Fruit fly (Drosophila melanogaster): ENCODE measurements around the gene H2.0.
A peak's percentile ranks its signal among the peaks of the same experiment; 100 is the strongest.

The H2.0 gene

dm6 chr2L:5979055-5979399 lies 40.2 kb downstream of the H2.0 start:
- TF ChIP-seq Ets98B (GFP tag; IDR thresholded peaks at IDR 0.05) (no peak), CG4496 (GFP tag; IDR thresholded peaks at IDR 0.05) (no peak), rn (GFP tag; IDR thresholded peaks at IDR 0.05) (no peak), CG15710 (tag; optimal IDR thresholded peaks at IDR 0.05) (no peak), CG34367 (tag; optimal IDR thresholded peaks at IDR 0.05) (no peak), gl (tag; optimal IDR thresholded peaks at IDR 0.05) (no peak), CG13204 (GFP tag; optimal IDR thresholded peaks at IDR 0.05) (no peak), Snoo (tag; optimal IDR thresholded peaks at IDR 0.05) (no peak), CG9948 (tag; optimal IDR thresholded peaks at IDR 0.05) (no peak)

- no peak for TF ChIP-seq CG9948 (tag; optimal IDR thresholded peaks at IDR 0.05)
- no peak for TF ChIP-seq CG32121 (GFP tag; IDR thresholded peaks at IDR 0.05)
- peak; percentile 68 for TF ChIP-seq CG13204 (GFP tag; optimal IDR thresholded peaks at IDR 0.05)
- TF ChIP-seq Pif1B (GFP tag; optimal IDR thresholded peaks at IDR 0.05): peak; percentile 34
- TF ChIP-seq CG8159 (tag; optimal IDR thresholded peaks at IDR 0.05): no peak
- no peak for TF ChIP-seq Pif1A (GFP tag; optimal IDR thresholded peaks at IDR 0.05)
- peak; percentile 7 for TF ChIP-seq Snoo (tag; optimal IDR thresholded peaks at IDR 0.05)
- TF ChIP-seq CG34367 (tag; optimal IDR thresholded peaks at IDR 0.05): no peak
- no peak for TF ChIP-seq CG12605 (GFP tag; IDR thresholded peaks at IDR 0.05)
- no peak for TF ChIP-seq CG10348 (GFP tag; IDR thresholded peaks at IDR 0.05)
- no peak for TF ChIP-seq fd96Ca (GFP tag; IDR thresholded peaks at IDR 0.05)
- no peak for TF ChIP-seq D1 (tag; optimal IDR thresholded peaks at IDR 0.05)
- no peak for TF ChIP-seq CG8301 (tag; optimal IDR thresholded peaks at IDR 0.05)
- no peak for TF ChIP-seq Ets98B (GFP tag; IDR thresholded peaks at IDR 0.05)
- peak; percentile 5 for TF ChIP-seq CG15710 (tag; optimal IDR thresholded peaks at IDR 0.05)
- TF ChIP-seq CG14655 (GFP tag; optimal IDR thresholded peaks at IDR 0.05): no peak
- peak; percentile 45 for TF ChIP-seq EcR (GFP tag; optimal IDR thresholded peaks at IDR 0.05)
These were observed 40.7 kb downstream of the H2.0 start for dm6 chr2L:5978333-5979054.

dm6 chr2L:5977729-5978078 lies 41.5 kb downstream of the H2.0 start:
- TF ChIP-seq Ets98B (GFP tag; IDR thresholded peaks at IDR 0.05) (no peak), CG4496 (GFP tag; IDR thresholded peaks at IDR 0.05) (no peak), CG9948 (tag; optimal IDR thresholded peaks at IDR 0.05) (no peak), CG8159 (tag; optimal IDR thresholded peaks at IDR 0.05) (no peak), CG17806 (tag; optimal IDR thresholded peaks at IDR 0.05) (no peak), CG34367 (tag; optimal IDR thresholded peaks at IDR 0.05) (no peak), CG32121 (GFP tag; IDR thresholded peaks at IDR 0.05) (no peak), CG15710 (tag; optimal IDR thresholded peaks at IDR 0.05) (no peak), CG10348 (GFP tag; IDR thresholded peaks at IDR 0.05) (no peak), rn (GFP tag; IDR thresholded peaks at IDR 0.05) (no peak), CG12605 (GFP tag; IDR thresholded peaks at IDR 0.05) (no peak), Snoo (tag; optimal IDR thresholded peaks at IDR 0.05) (no peak), Pif1B (GFP tag; optimal IDR thresholded peaks at IDR 0.05) (no peak), Pif1A (GFP tag; optimal IDR thresholded peaks at IDR 0.05) (no peak), CG14655 (GFP tag; optimal IDR thresholded peaks at IDR 0.05) (no peak), CG13204 (GFP tag; optimal IDR thresholded peaks at IDR 0.05) (no peak)

- no peak for TF ChIP-seq CG8301 (tag; optimal IDR thresholded peaks at IDR 0.05)
- TF ChIP-seq fd96Ca (GFP tag; IDR thresholded peaks at IDR 0.05): no peak
- peak; percentile 2 for TF ChIP-seq CG8159 (tag; optimal IDR thresholded peaks at IDR 0.05)
- no peak for TF ChIP-seq CG32121 (GFP tag; IDR thresholded peaks at IDR 0.05)
- no peak for TF ChIP-seq Ets98B (GFP tag; IDR thresholded peaks at IDR 0.05)
- no peak for TF ChIP-seq gl (tag; optimal IDR thresholded peaks at IDR 0.05)
- TF ChIP-seq CG17806 (tag; optimal IDR thresholded peaks at IDR 0.05): no peak
- peak; percentile 97 for TF ChIP-seq EcR (GFP tag; optimal IDR thresholded peaks at IDR 0.05)
- TF ChIP-seq Snoo (tag; optimal IDR thresholded peaks at IDR 0.05): no peak
- TF ChIP-seq CG13204 (GFP tag; optimal IDR thresholded peaks at IDR 0.05): peak; percentile 50
- no peak for TF ChIP-seq CG34367 (tag; optimal IDR thresholded peaks at IDR 0.05)
These were observed 42.0 kb downstream of the H2.0 start for dm6 chr2L:5977070-5977728.

- TF ChIP-seq CG8159 (tag; optimal IDR thresholded peaks at IDR 0.05) (no peak), CG32121 (GFP tag; IDR thresholded peaks at IDR 0.05) (no peak), CG4496 (GFP tag; IDR thresholded peaks at IDR 0.05) (no peak), D1 (tag; optimal IDR thresholded peaks at IDR 0.05) (no peak), CG17806 (tag; optimal IDR thresholded peaks at IDR 0.05) (no peak), Pif1B (GFP tag; optimal IDR thresholded peaks at IDR 0.05) (no peak), CG14655 (GFP tag; optimal IDR thresholded peaks at IDR 0.05) (no peak), CG9948 (tag; optimal IDR thresholded peaks at IDR 0.05) (no peak), CG15710 (tag; optimal IDR thresholded peaks at IDR 0.05) (no peak), CG12605 (GFP tag; IDR thresholded peaks at IDR 0.05) (no peak), CG34367 (tag; optimal IDR thresholded peaks at IDR 0.05) (no peak)
These were observed 43.6 kb downstream of the H2.0 start for dm6 chr2L:5975601-5976000.

dm6 chr2L:5975025-5975539 lies 44.1 kb downstream of the H2.0 start:
- TF ChIP-seq CG10348 (GFP tag; IDR thresholded peaks at IDR 0.05) (no peak), CG13204 (GFP tag; optimal IDR thresholded peaks at IDR 0.05) (peak; percentile 43), CG15710 (tag; optimal IDR thresholded peaks at IDR 0.05) (no peak), Ets98B (GFP tag; IDR thresholded peaks at IDR 0.05) (peak; percentile 16; the same call in 1 of the 2 replicates), CG14655 (GFP tag; optimal IDR thresholded peaks at IDR 0.05) (no peak), gl (tag; optimal IDR thresholded peaks at IDR 0.05) (no peak), CG32121 (GFP tag; IDR thresholded peaks at IDR 0.05) (no peak), fd96Ca (GFP tag; IDR thresholded peaks at IDR 0.05) (0 out of 3 replicates have a peak, but pooled peaks have one; percentile 16), Pif1B (GFP tag; optimal IDR thresholded peaks at IDR 0.05) (no peak), Pif1A (GFP tag; optimal IDR thresholded peaks at IDR 0.05) (no peak), CG12605 (GFP tag; IDR thresholded peaks at IDR 0.05) (no peak), EcR (GFP tag; optimal IDR thresholded peaks at IDR 0.05) (peak; percentile 27), CG4496 (GFP tag; IDR thresholded peaks at IDR 0.05) (no peak), CG8159 (tag; optimal IDR thresholded peaks at IDR 0.05) (no peak), Snoo (tag; optimal IDR thresholded peaks at IDR 0.05) (no peak), D1 (tag; optimal IDR thresholded peaks at IDR 0.05) (no peak), CG17806 (tag; optimal IDR thresholded peaks at IDR 0.05) (no peak), CG34367 (tag; optimal IDR thresholded peaks at IDR 0.05) (no peak), CG9948 (tag; optimal IDR thresholded peaks at IDR 0.05) (no peak)
